Worm (Caenorhabditis elegans): ENCODE measurements around the gene C47A4.1.

The C47A4.1 gene

ce11 chrIV:13716279-13716678, at the start of gene C47A4.1:
Gene C47A4.1 (minus strand): TSS chrIV:13716379.
- TF ChIP-seq W03F9.2 (tag; optimal IDR thresholded peaks at IDR 0.05) (no peak), dao-5 (tag; optimal IDR thresholded peaks at IDR 0.05) (no peak), him-1 (tag; optimal IDR thresholded peaks at IDR 0.05) (no peak)

- TF ChIP-seq him-1 (tag; optimal IDR thresholded peaks at IDR 0.05) = no peak
- TF ChIP-seq dao-5 (tag; optimal IDR thresholded peaks at IDR 0.05) = no peak
These were observed 48.5 kb upstream of the C47A4.1 start for ce11 chrIV:13764708-13765107.

DNA sequence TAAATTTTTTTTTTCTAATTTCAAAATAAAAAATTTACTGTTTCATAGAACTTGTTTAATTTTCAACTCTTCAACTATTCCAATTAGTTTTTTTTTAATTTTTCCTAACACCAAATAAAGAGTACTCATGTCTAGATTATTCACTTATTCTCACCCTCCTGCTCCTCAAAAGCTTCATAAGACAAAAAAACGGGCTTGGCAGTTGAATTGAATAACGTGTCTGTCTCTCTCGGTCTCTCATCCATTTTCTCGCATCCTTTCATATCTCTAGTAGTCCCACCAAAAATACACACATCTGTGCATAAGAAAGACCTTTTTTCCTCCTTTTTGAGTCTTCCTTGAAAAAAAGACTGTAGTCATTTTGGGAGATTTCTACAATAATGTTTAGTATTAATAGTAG, 47.3 kb upstream of the C47A4.1 start:
- TF ChIP-seq dao-5 (tag; optimal IDR thresholded peaks at IDR 0.05) (no peak), him-1 (tag; optimal IDR thresholded peaks at IDR 0.05) (no peak), W03F9.2 (tag; optimal IDR thresholded peaks at IDR 0.05) (no peak)

- TF ChIP-seq W03F9.2 (tag; optimal IDR thresholded peaks at IDR 0.05) (no peak), him-1 (tag; optimal IDR thresholded peaks at IDR 0.05) (no peak), dao-5 (tag; optimal IDR thresholded peaks at IDR 0.05) (no peak)
These were observed 39.4 kb upstream of the C47A4.1 start for ce11 chrIV:13755619-13756018.

ce11 chrIV:13750033-13750432, 33.9 kb upstream of the C47A4.1 start, which contains the start of gene sorb-1:
Gene sorb-1 (plus strand): TSS chrIV:13750333.
- TF ChIP-seq him-1 (tag; optimal IDR thresholded peaks at IDR 0.05) (no peak), W03F9.2 (tag; optimal IDR thresholded peaks at IDR 0.05) (no peak), dao-5 (tag; optimal IDR thresholded peaks at IDR 0.05) (no peak)

ce11 chrIV:13748798-13749197, 32.6 kb upstream of the C47A4.1 start:
- TF ChIP-seq dao-5 (tag; optimal IDR thresholded peaks at IDR 0.05) = no peak
- no peak for TF ChIP-seq W03F9.2 (tag; optimal IDR thresholded peaks at IDR 0.05)
- TF ChIP-seq him-1 (tag; optimal IDR thresholded peaks at IDR 0.05) = no peak

DNA sequence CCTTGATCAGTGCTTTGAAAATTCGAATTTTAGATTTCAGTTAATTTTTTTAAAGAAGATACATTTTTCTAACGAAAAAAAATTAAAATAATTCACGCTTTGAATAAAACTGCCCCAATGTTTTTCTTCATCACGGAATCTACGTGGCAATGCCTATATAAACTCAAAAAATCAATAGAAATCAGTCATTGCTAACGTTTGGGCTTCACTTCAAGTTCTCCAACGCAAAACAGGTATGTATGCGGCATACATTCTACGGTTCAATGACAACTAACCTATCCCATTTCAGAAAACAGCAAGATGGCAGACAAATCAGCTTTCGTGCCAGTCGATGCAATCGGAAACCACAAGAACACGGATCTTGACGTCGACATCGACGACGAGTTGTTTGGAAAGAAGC, 29.2 kb upstream of the C47A4.1 start, which contains the start of gene C47A4.5:
TSS of gene C47A4.5 (plus strand) at position 301 of the 400 bp plus-strand sequence.
- no peak for TF ChIP-seq dao-5 (tag; optimal IDR thresholded peaks at IDR 0.05)
- TF ChIP-seq W03F9.2 (tag; optimal IDR thresholded peaks at IDR 0.05) = no peak
- no peak for TF ChIP-seq him-1 (tag; optimal IDR thresholded peaks at IDR 0.05)

ce11 chrIV:13742244-13742643, 26.1 kb upstream of the C47A4.1 start, which contains the start of gene C47A4.3:
Gene C47A4.3 (minus strand): TSS chrIV:13742344.
- TF ChIP-seq dao-5 (tag; optimal IDR thresholded peaks at IDR 0.05) (no peak), W03F9.2 (tag; optimal IDR thresholded peaks at IDR 0.05) (no peak), him-1 (tag; optimal IDR thresholded peaks at IDR 0.05) (no peak)

- TF ChIP-seq dao-5 (tag; optimal IDR thresholded peaks at IDR 0.05) = no peak
- no peak for TF ChIP-seq him-1 (tag; optimal IDR thresholded peaks at IDR 0.05)
- TF ChIP-seq W03F9.2 (tag; optimal IDR thresholded peaks at IDR 0.05) = no peak
These were observed 11.7 kb upstream of the C47A4.1 start for ce11 chrIV:13727865-13728264.

- TF ChIP-seq W03F9.2 (tag; optimal IDR thresholded peaks at IDR 0.05) (no peak), dao-5 (tag; optimal IDR thresholded peaks at IDR 0.05) (no peak), him-1 (tag; optimal IDR thresholded peaks at IDR 0.05) (no peak)
These were observed 10.5 kb upstream of the C47A4.1 start, which contains the start of gene ent-4 for ce11 chrIV:13726630-13727029. Gene ent-4 (plus strand): TSS chrIV:13726930.

DNA sequence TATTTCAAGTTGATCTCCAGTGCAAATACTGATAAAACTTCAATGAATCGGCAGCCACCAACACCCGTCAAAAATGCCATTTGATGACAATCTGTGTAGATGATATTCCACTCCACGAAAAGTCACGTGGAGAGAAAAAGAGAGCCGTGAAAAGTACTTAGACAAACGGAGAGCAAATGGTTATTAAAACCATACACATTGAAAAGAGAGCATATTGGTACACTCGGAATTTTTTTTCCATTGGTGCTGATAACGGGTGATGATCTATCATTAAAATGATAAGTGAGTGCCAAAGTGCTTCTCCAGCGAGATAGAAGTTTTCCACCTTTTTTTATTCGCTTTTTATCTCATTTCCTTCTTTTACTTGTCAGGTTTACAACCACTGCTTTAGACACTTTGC, 9.0 kb upstream of the C47A4.1 start:
- TF ChIP-seq him-1 (tag; optimal IDR thresholded peaks at IDR 0.05) (no peak), W03F9.2 (tag; optimal IDR thresholded peaks at IDR 0.05) (peak; percentile 39)

DNA sequence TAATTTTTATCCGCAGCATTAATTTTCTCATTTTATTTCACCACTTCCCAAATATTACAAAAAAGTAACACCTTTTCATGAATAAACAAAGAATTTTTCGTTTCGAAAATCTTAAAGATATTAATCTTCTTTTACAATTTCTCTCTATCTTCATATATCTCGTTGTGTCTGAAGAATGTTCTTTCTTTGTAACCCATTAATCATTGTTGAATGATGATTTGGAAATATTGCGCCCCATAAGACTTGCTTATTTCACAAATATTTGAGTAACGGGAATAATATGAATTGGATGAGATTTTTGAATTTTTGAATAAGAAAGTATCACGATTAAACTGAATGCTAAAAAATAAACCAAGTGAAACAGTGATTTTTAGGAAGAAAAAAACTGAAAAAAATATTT, 4.8 kb upstream of the C47A4.1 start:
- no peak for TF ChIP-seq W03F9.2 (tag; optimal IDR thresholded peaks at IDR 0.05)
- no peak for TF ChIP-seq dao-5 (tag; optimal IDR thresholded peaks at IDR 0.05)
- no peak for TF ChIP-seq him-1 (tag; optimal IDR thresholded peaks at IDR 0.05)

ce11 chrIV:13718918-13719317, 2.7 kb upstream of the C47A4.1 start:
- TF ChIP-seq dao-5 (tag; optimal IDR thresholded peaks at IDR 0.05) = no peak
- no peak for TF ChIP-seq him-1 (tag; optimal IDR thresholded peaks at IDR 0.05)
- no peak for TF ChIP-seq W03F9.2 (tag; optimal IDR thresholded peaks at IDR 0.05)

ce11 chrIV:13716735-13717134, 556 bp upstream of the C47A4.1 start:
- TF ChIP-seq W03F9.2 (tag; optimal IDR thresholded peaks at IDR 0.05) (no peak), him-1 (tag; optimal IDR thresholded peaks at IDR 0.05) (no peak), dao-5 (tag; optimal IDR thresholded peaks at IDR 0.05) (no peak)

ce11 chrIV:13710367-13710766, 5.8 kb downstream of the C47A4.1 start:
- TF ChIP-seq dao-5 (tag; optimal IDR thresholded peaks at IDR 0.05) (no peak), him-1 (tag; optimal IDR thresholded peaks at IDR 0.05) (no peak), W03F9.2 (tag; optimal IDR thresholded peaks at IDR 0.05) (no peak)
